Fruit fly (Drosophila melanogaster) whole organism, embryonic: ENCODE data around the gene apn.
A peak's percentile ranks its signal among the peaks of the same experiment; 100 is the strongest.

Experiments used
- Atf-2 ChIP-seq: fragments of 200-800 bp; sonication (Bioruptor generic); optimal IDR thresholded peaks from 2 replicates; lab custom pipeline; 2016; ENCODE audit warnings: missing biosample characterization, missing genetic modification characterization
- B-H2 ChIP-seq: fragments of 200-800 bp; sonication (Bioruptor generic); optimal IDR thresholded peaks from 2 replicates; lab custom pipeline; 2018; ENCODE audit warnings: missing biosample characterization, mild to moderate bottlenecking, missing genetic modification characterization
- BEAF-32 ChIP-seq: fragments of 200-800 bp; sonication (Bioruptor generic); optimal IDR thresholded peaks from 3 replicates; lab custom pipeline; 2017; ENCODE audit warnings: missing biosample characterization, missing genetic modification characterization, mild to moderate bottlenecking, moderate library complexity, missing genetic modification reagents
- Bdp1 ChIP-seq: fragments of 200-800 bp; sonication (Bioruptor generic); optimal IDR thresholded peaks from 3 replicates; lab custom pipeline; 2016; ENCODE audit warnings: missing biosample characterization, missing genetic modification characterization
- CG11398 ChIP-seq: fragments of 200-800 bp; sonication (Bioruptor generic); optimal IDR thresholded peaks from 2 replicates; lab custom pipeline; 2016; ENCODE audit warnings: missing biosample characterization, missing genetic modification characterization
- CG12219 ChIP-seq: fragments of 200-800 bp; sonication (Bioruptor generic); optimal IDR thresholded peaks from 3 replicates; lab custom pipeline; 2018; ENCODE audit warnings: missing biosample characterization, mild to moderate bottlenecking, missing genetic modification characterization
- CG12659 ChIP-seq: fragments of 200-800 bp; sonication (Bioruptor generic); optimal IDR thresholded peaks from 3 replicates; lab custom pipeline; 2017; ENCODE audit warnings: mild to moderate bottlenecking, missing biosample characterization, missing genetic modification reagents, missing genetic modification characterization
- CG13123 ChIP-seq: fragments of 200-800 bp; sonication (Bioruptor generic); optimal IDR thresholded peaks from 2 replicates; lab custom pipeline; 2016; ENCODE audit warnings: missing biosample characterization, missing genetic modification characterization
- CG13775 ChIP-seq: fragments of 200-800 bp; sonication (Bioruptor generic); optimal IDR thresholded peaks from 3 replicates; lab custom pipeline; 2017; ENCODE audit warnings: missing biosample characterization, mild to moderate bottlenecking, missing genetic modification characterization
- CG15011 ChIP-seq: fragments of 200-800 bp; sonication (Bioruptor generic); optimal IDR thresholded peaks from 3 replicates; lab custom pipeline; 2018; ENCODE audit warnings: missing biosample characterization, mild to moderate bottlenecking, missing genetic modification characterization
- CG17385 ChIP-seq: fragments of 200-800 bp; sonication (Bioruptor generic); optimal IDR thresholded peaks from 3 replicates; lab custom pipeline; 2018; ENCODE audit warnings: missing biosample characterization, mild to moderate bottlenecking, missing genetic modification characterization
- CG17912 ChIP-seq: fragments of 200-800 bp; sonication (Bioruptor generic); optimal IDR thresholded peaks from 2 replicates; lab custom pipeline; 2018; ENCODE audit warnings: missing biosample characterization, mild to moderate bottlenecking, missing genetic modification characterization
- CG18619 ChIP-seq: fragments of 200-800 bp; sonication (Bioruptor generic); optimal IDR thresholded peaks from 3 replicates; lab custom pipeline; 2017; ENCODE audit warnings: missing biosample characterization, mild to moderate bottlenecking, missing genetic modification characterization
- CG31388 ChIP-seq: fragments of 200-800 bp; sonication (Bioruptor generic); optimal IDR thresholded peaks from 2 replicates; lab custom pipeline; 2016; ENCODE audit warnings: missing biosample characterization, missing genetic modification characterization
- CG31441 ChIP-seq: fragments of 200-800 bp; sonication (Bioruptor generic); IDR thresholded peaks from 2 replicates; pipeline ENCODE4 v1.3.6; 2022; ENCODE audit warnings: missing biosample characterization, missing genetic modification characterization
- CG32767 ChIP-seq: fragments of 200-800 bp; sonication (Bioruptor generic); IDR thresholded peaks from 2 replicates; pipeline ENCODE4 v1.3.6; 2022; ENCODE audit warnings: missing biosample characterization, missing genetic modification characterization
- CG34376 ChIP-seq: fragments of 200-800 bp; sonication (Bioruptor generic); optimal IDR thresholded peaks from 2 replicates; lab custom pipeline; 2018; ENCODE audit warnings: missing biosample characterization, mild to moderate bottlenecking, missing genetic modification characterization
- CG6254 ChIP-seq: fragments of 200-800 bp; sonication (Bioruptor generic); optimal IDR thresholded peaks from 3 replicates; lab custom pipeline; 2017; ENCODE audit warnings: mild to moderate bottlenecking, missing biosample characterization, missing genetic modification reagents, missing genetic modification characterization
- CG6689 ChIP-seq: fragments of 200-800 bp; sonication (Bioruptor generic); IDR thresholded peaks from 2 replicates; pipeline ENCODE4 v1.3.6; 2022; ENCODE audit warnings: missing biosample characterization, missing genetic modification characterization
- CG6813 ChIP-seq: fragments of 200-800 bp; sonication (Bioruptor generic); optimal IDR thresholded peaks from 2 replicates; lab custom pipeline; 2017; ENCODE audit warnings: missing biosample characterization, missing genetic modification characterization, mild to moderate bottlenecking, moderate library complexity, missing genetic modification reagents
- CG7357 ChIP-seq: fragments of 200-800 bp; sonication (Bioruptor generic); IDR thresholded peaks from 3 replicates; pipeline ENCODE4 v1.3.6; 2022; ENCODE audit warnings: missing biosample characterization, missing genetic modification characterization
- CG8089 ChIP-seq: fragments of 200-800 bp; sonication (Bioruptor generic); optimal IDR thresholded peaks from 3 replicates; lab custom pipeline; 2016; ENCODE audit warnings: missing biosample characterization, missing genetic modification characterization
- CG8765 ChIP-seq: fragments of 200-800 bp; sonication (Bioruptor generic); IDR thresholded peaks from 2 replicates; pipeline ENCODE4 v1.3.6; 2022; ENCODE audit warnings: missing biosample characterization, missing genetic modification characterization
- CG9437 ChIP-seq: fragments of 200-800 bp; sonication (Bioruptor generic); optimal IDR thresholded peaks from 2 replicates; lab custom pipeline; 2018; ENCODE audit warnings: missing biosample characterization, mild to moderate bottlenecking, missing genetic modification characterization
- CTCF ChIP-seq: fragments of 200-800 bp; sonication (Bioruptor generic); optimal IDR thresholded peaks from 2 replicates; lab custom pipeline; 2017; ENCODE audit warnings: missing biosample characterization, mild to moderate bottlenecking, missing genetic modification characterization, moderate library complexity
- CoRest ChIP-seq: fragments of 200-800 bp; sonication (Bioruptor generic); optimal IDR thresholded peaks from 3 replicates; lab custom pipeline; 2018; ENCODE audit warnings: missing biosample characterization, mild to moderate bottlenecking, missing genetic modification characterization, moderate library complexity
- Eip74EF ChIP-seq, 2 experiments: fragments of 200-800 bp in 1 of 2; fragments of >200 bp in 1 of 2; sonication (Bioruptor generic) in 1 of 2; optimal IDR thresholded peaks; 2 replicates each; lab custom pipeline; 2017 to 2019; ENCODE audit warnings: missing biosample characterization in 2 of 2, missing genetic modification characterization in 2 of 2, mild to moderate bottlenecking in 1 of 2, moderate library complexity in 1 of 2
- HLH3B ChIP-seq: fragments of 200-800 bp; sonication (Bioruptor generic); IDR thresholded peaks from 2 replicates; pipeline ENCODE4 v1.3.6; 2022; ENCODE audit warnings: missing biosample characterization, missing genetic modification characterization
- HLHmδ ChIP-seq: fragments of 200-800 bp; sonication (Bioruptor generic); optimal IDR thresholded peaks from 2 replicates; lab custom pipeline; 2018; ENCODE audit warnings: missing biosample characterization, mild to moderate bottlenecking, missing genetic modification characterization, moderate library complexity
- Lhr ChIP-seq: fragments of 200-800 bp; sonication (Bioruptor generic); optimal IDR thresholded peaks from 3 replicates; lab custom pipeline; 2017; ENCODE audit warnings: mild to moderate bottlenecking, missing biosample characterization, missing genetic modification reagents, missing genetic modification characterization
- Meics ChIP-seq: fragments of 200-800 bp; sonication (Bioruptor generic); optimal IDR thresholded peaks from 2 replicates; lab custom pipeline; 2017; ENCODE audit warnings: missing biosample characterization, mild to moderate bottlenecking, missing genetic modification characterization
- NK7.1 ChIP-seq: fragments of 200-800 bp; sonication (Bioruptor generic); optimal IDR thresholded peaks from 3 replicates; lab custom pipeline; 2016; ENCODE audit warnings: missing biosample characterization, missing genetic modification characterization
- Rfx ChIP-seq: fragments of 200-800 bp; sonication (Bioruptor generic); IDR thresholded peaks from 2 replicates; pipeline ENCODE4 v1.3.6; 2022; ENCODE audit warnings: missing biosample characterization, missing genetic modification characterization
- Sox102F ChIP-seq: fragments of 200-800 bp; sonication (Bioruptor generic); optimal IDR thresholded peaks from 2 replicates; lab custom pipeline; 2018; ENCODE audit warnings: missing biosample characterization, mild to moderate bottlenecking, missing genetic modification characterization, moderate library complexity
- Taf1 ChIP-seq: fragments of 200-800 bp; sonication (Bioruptor generic); IDR thresholded peaks from 2 replicates; pipeline ENCODE4 v1.3.6; 2022; ENCODE audit warnings: missing biosample characterization, missing genetic modification characterization
- Usf ChIP-seq: fragments of 200-800 bp; sonication (Bioruptor generic); optimal IDR thresholded peaks from 2 replicates; lab custom pipeline; 2017; ENCODE audit warnings: missing genotype, missing biosample characterization, missing genetic modification characterization
- chm ChIP-seq: fragments of 200-800 bp; sonication (Bioruptor generic); IDR thresholded peaks from 2 replicates; pipeline ENCODE4 v1.3.6; 2022; ENCODE audit warnings: missing biosample characterization, missing genetic modification characterization
- ewg ChIP-seq: fragments of 200-800 bp; sonication (Bioruptor generic); optimal IDR thresholded peaks from 3 replicates; lab custom pipeline; 2017; ENCODE audit warnings: mild to moderate bottlenecking, missing biosample characterization, missing genetic modification reagents, missing genetic modification characterization
- exex ChIP-seq: fragments of 200-800 bp; sonication (Bioruptor generic); optimal IDR thresholded peaks from 4 replicates; lab custom pipeline; 2018; ENCODE audit warnings: missing biosample characterization, mild to moderate bottlenecking, missing genetic modification characterization, moderate library complexity
- fd3F ChIP-seq: fragments of 200-800 bp; sonication (Bioruptor generic); optimal IDR thresholded peaks from 2 replicates; lab custom pipeline; 2018; ENCODE audit warnings: missing biosample characterization, mild to moderate bottlenecking, missing genetic modification characterization, moderate library complexity
- fu2 ChIP-seq: fragments of 200-800 bp; sonication (Bioruptor generic); optimal IDR thresholded peaks from 2 replicates; lab custom pipeline; 2016; ENCODE audit warnings: missing biosample characterization, missing genetic modification characterization
- nau ChIP-seq: fragments of 200-800 bp; sonication (Bioruptor generic); optimal IDR thresholded peaks from 3 replicates; lab custom pipeline; 2017; ENCODE audit warnings: missing biosample characterization, mild to moderate bottlenecking, missing genetic modification characterization, missing genetic modification reagents
- nerfin-1 ChIP-seq: fragments of 200-800 bp; sonication (Bioruptor generic); optimal IDR thresholded peaks from 3 replicates; lab custom pipeline; 2019; ENCODE audit warnings: missing biosample characterization, mild to moderate bottlenecking, missing genetic modification characterization, moderate library complexity
- onecut ChIP-seq: fragments of 200-800 bp; sonication (Bioruptor generic); IDR thresholded peaks from 2 replicates; pipeline ENCODE4 v1.3.6; 2022; ENCODE audit warnings: missing biosample characterization, missing genetic modification characterization
- peb ChIP-seq: fragments of 200-800 bp; sonication (Bioruptor generic); IDR thresholded peaks from 2 replicates; pipeline ENCODE4 v1.3.6; 2022; ENCODE audit warnings: missing biosample characterization, missing genetic modification characterization
- prd ChIP-seq, 3 experiments: fragments of >200 bp in 2 of 3; fragments of 200-800 bp in 1 of 3; sonication (Bioruptor generic) in 1 of 3; optimal IDR thresholded peaks in 2 of 3; IDR thresholded peaks in 1 of 3; 2 replicates in 2 of 3; 3 replicates in 1 of 3; pipeline versions ENCODE4 v1.3.6 to Lab custom; 2017 to 2022; ENCODE audit warnings: missing biosample characterization in 1 of 3, missing genetic modification characterization in 1 of 3
- sc ChIP-seq, 3 experiments: fragments of >200 bp in 2 of 3; fragments of 200-800 bp in 1 of 3; sonication (Bioruptor generic) in 1 of 3; optimal IDR thresholded peaks; 2 replicates in 2 of 3; 3 replicates in 1 of 3; lab custom pipeline; 2017; ENCODE audit warnings: mild to moderate bottlenecking in 1 of 3, missing biosample characterization in 1 of 3, missing genetic modification characterization in 1 of 3, missing genetic modification reagents in 1 of 3
- sd ChIP-seq: fragments of 200-800 bp; sonication (Bioruptor generic); optimal IDR thresholded peaks from 3 replicates; lab custom pipeline; 2018; ENCODE audit warnings: missing biosample characterization, mild to moderate bottlenecking, missing genetic modification characterization, moderate library complexity
- sr ChIP-seq: fragments of 200-800 bp; sonication (Bioruptor generic); IDR thresholded peaks from 3 replicates; pipeline ENCODE4 v1.3.6; 2022; ENCODE audit warnings: missing biosample characterization, missing genetic modification characterization
- z ChIP-seq: fragments of 200-800 bp; sonication (Bioruptor generic); IDR thresholded peaks from 3 replicates; pipeline ENCODE4 v1.3.6; 2022; ENCODE audit warnings: missing biosample characterization, missing genetic modification characterization

The apn gene

DNA sequence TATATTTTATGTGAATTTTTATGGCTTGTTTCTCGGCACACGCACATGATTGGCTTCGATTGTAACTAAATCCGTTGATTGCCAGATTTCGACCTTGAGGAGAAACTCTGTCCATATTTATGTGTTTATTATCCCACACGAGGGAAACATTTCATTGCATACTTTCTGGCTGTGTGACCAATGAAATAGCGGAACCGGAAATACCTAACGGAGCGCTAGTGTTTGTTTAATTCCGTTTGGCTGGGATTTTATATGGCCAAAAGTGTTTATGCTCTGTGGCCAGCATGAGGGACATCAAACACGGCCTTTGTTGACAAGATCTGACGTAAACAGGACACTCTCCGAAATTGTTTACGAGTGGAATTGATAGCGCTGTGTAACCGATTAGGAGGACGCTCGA is 31.3 kb upstream of the apn start:
- TF ChIP-seq onecut (GFP tag; lab: Robert Waterston, UW) (no peak), CG18619 (peak; percentile 21), nau (GFP tag; lab: Kevin White, UChicago) (no peak), CG7357 (no peak), exex (tag; lab: Kevin White, UChicago) (no peak), CG17912 (peak; percentile 8), Sox102F (peak; percentile 16), CTCF (GFP tag; lab: Kevin White, UChicago) (peak; percentile 35), sc (optimal IDR thresholded peaks at IDR 0.05; lab: Kevin White, UChicago) (no peak), sc (GFP tag; optimal IDR thresholded peaks at IDR 0.05; lab: Kevin White, UChicago) (peak; percentile 27), CG8765 (no peak), sr (GFP tag; lab: Robert Waterston, UW) (peak; percentile 24; the same call in 1 of the 3 replicates), Bdp1 (no peak), CG13123 (GFP tag; lab: Kevin White, UChicago) (no peak), Rfx (peak; percentile 24; the same call in 1 of the 2 replicates), HLHmδ (GFP tag; lab: Kevin White, UChicago) (no peak), CG11398 (GFP tag; lab: Kevin White, UChicago) (no peak), CG32767 (GFP tag; lab: Robert Waterston, UW) (0 out of 2 replicates have a peak, but pooled peaks have one; percentile 39), prd (optimal IDR thresholded peaks at IDR 0.05; lab: Kevin White, UChicago) (no peak), prd (GFP tag; IDR thresholded peaks at IDR 0.05; lab: Robert Waterston, UW) (no peak; the same call in 2 of the 3 replicates), CG12659 (GFP tag; lab: Kevin White, UChicago) (peak; percentile 8), CG31441 (peak; percentile 42), peb (GFP tag; lab: Robert Waterston, UW) (0 out of 2 replicates have a peak, but pooled peaks have one; percentile 11), CG6254 (GFP tag; lab: Kevin White, UChicago) (no peak), z (GFP tag; lab: Robert Waterston, UW) (peak; percentile 51; the same call in 1 of the 3 replicates), CG6689 (0 out of 2 replicates have a peak, but pooled peaks have one; percentile 25), CG12219 (GFP tag; lab: Kevin White, UChicago) (peak; percentile 54), chm (no peak), Eip74EF (GFP tag; optimal IDR thresholded peaks at IDR 0.05; lab: Kevin White, UChicago) (peak in 1 of 2 experiments; percentile 23), CG31388 (GFP tag; lab: Kevin White, UChicago) (no peak), CG6813 (GFP tag; lab: Kevin White, UChicago) (peak; percentile 20), CG17385 (peak; percentile 41), nerfin-1 (tag; lab: Kevin White, UChicago) (no peak), CG13775 (GFP tag; lab: Kevin White, UChicago) (peak; percentile 16), BEAF-32 (GFP tag; lab: Kevin White, UChicago) (no peak), Usf (GFP tag; lab: Kevin White, UChicago) (no peak), Taf1 (GFP tag; lab: Robert Waterston, UW) (no peak), NK7.1 (GFP tag; lab: Kevin White, UChicago) (peak; percentile 12), fd3F (peak; percentile 15), Lhr (GFP tag; lab: Kevin White, UChicago) (peak; percentile 4), CG8089 (GFP tag; lab: Kevin White, UChicago) (no peak), ewg (GFP tag; lab: Kevin White, UChicago) (peak; percentile 7), B-H2 (GFP tag; lab: Kevin White, UChicago) (no peak), CG15011 (GFP tag; lab: Kevin White, UChicago) (no peak), HLH3B (GFP tag; lab: Robert Waterston, UW) (no peak), CG34376 (GFP tag; lab: Kevin White, UChicago) (no peak), fu2 (GFP tag; lab: Kevin White, UChicago) (no peak), Meics (GFP tag; lab: Kevin White, UChicago) (peak; percentile 31), Atf-2 (GFP tag; lab: Kevin White, UChicago) (no peak), sd (tag; lab: Kevin White, UChicago) (no peak), CG9437 (GFP tag; lab: Kevin White, UChicago) (peak; percentile 5), CoRest (tag; lab: Kevin White, UChicago) (peak; percentile 2)
